Fruit fly (Drosophila melanogaster): ENCODE data around the gene CG14829.

Gene CG14829

DNA sequence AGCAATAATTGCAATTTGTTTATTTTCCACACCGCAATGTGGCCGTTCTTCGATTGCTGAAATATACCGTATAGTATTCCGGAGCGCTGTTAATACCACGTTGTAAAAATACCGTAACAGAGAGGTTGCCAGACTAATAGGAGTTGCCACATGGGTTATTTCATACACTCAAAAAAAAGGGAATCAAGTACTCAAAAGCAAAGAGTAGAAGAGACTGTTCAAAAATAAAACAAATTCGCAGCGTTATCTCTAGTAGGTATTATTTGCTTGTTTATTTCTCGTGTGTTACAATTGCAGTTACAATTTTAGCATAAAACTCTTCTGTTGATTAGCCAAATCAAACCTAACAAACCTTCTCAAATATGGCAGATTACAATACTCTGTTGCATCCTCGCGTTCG, 12.5 kb upstream of the CG14829 start, which contains the start of gene MED4 (continued):
- TF ChIP-seq Elba2 (GFP tag; optimal IDR thresholded peaks at IDR 0.05) (no peak), crp (GFP tag; optimal IDR thresholded peaks at IDR 0.05) (peak in 1 of 2 experiments; percentile 31), hth (optimal IDR thresholded peaks at IDR 0.05) (no peak), danr (GFP tag; IDR thresholded peaks at IDR 0.05) (0 out of 2 replicates have a peak, but pooled peaks have one; percentile 25), CG31388 (GFP tag; optimal IDR thresholded peaks at IDR 0.05) (no peak), nerfin-1 (tag; optimal IDR thresholded peaks at IDR 0.05) (peak; percentile 51), croc (GFP tag; conservative IDR thresholded peaks at IDR 0.05) (peak; percentile 41; the same call in 1 of the 3 replicates), CG12659 (GFP tag; optimal IDR thresholded peaks at IDR 0.05) (peak; percentile 91), Atf6 (GFP tag; IDR thresholded peaks at IDR 0.05) (peak; percentile 78), Dip3 (GFP tag; optimal IDR thresholded peaks at IDR 0.05) (peak; percentile 65), CG7928 (GFP tag; optimal IDR thresholded peaks at IDR 0.05) (peak; percentile 37), CG12155 (GFP tag; optimal IDR thresholded peaks at IDR 0.05) (peak; percentile 82), CG13424 (tag; optimal IDR thresholded peaks at IDR 0.05) (peak; percentile 74), jigr1 (GFP tag; IDR thresholded peaks at IDR 0.05) (no peak), CG7963 (GFP tag; IDR thresholded peaks at IDR 0.05; ENCODE audit: partially characterized antibody) (no peak), Lhr (GFP tag; optimal IDR thresholded peaks at IDR 0.05) (peak; percentile 85), CG18599 (GFP tag; optimal IDR thresholded peaks at IDR 0.05) (peak; percentile 84), CG10979 (tag; optimal IDR thresholded peaks at IDR 0.05) (peak; percentile 69), disco-r (GFP tag; optimal IDR thresholded peaks at IDR 0.05) (peak; percentile 69), CG14710 (tag; optimal IDR thresholded peaks at IDR 0.05) (peak; percentile 75), CG5245 (GFP tag; optimal IDR thresholded peaks at IDR 0.05) (peak; percentile 75), twi (tag; optimal IDR thresholded peaks at IDR 0.05) (peak; percentile 52), CG32767 (GFP tag; IDR thresholded peaks at IDR 0.05) (peak; percentile 74), CG4820 (GFP tag; optimal IDR thresholded peaks at IDR 0.05) (peak; percentile 60), CG3407 (GFP tag; optimal IDR thresholded peaks at IDR 0.05) (peak; percentile 23), yki (optimal IDR thresholded peaks at IDR 0.05) (no peak), Drgx (GFP tag; IDR thresholded peaks at IDR 0.05) (peak; percentile 83), CG12299 (tag; optimal IDR thresholded peaks at IDR 0.05) (peak; percentile 69), sr (GFP tag; IDR thresholded peaks at IDR 0.05) (0 out of 3 replicates have a peak, but pooled peaks have one; percentile 24), zen (tag; optimal IDR thresholded peaks at IDR 0.05) (peak; percentile 68), Ets65A (GFP tag) (peak; percentile 98), zfh1 (GFP tag; IDR thresholded peaks at IDR 0.05) (peak; percentile 76; the same call in 2 of the 3 replicates), hkb (optimal IDR thresholded peaks at IDR 0.05) (no peak), hkb (GFP tag; IDR thresholded peaks at IDR 0.05) (peak; percentile 83), CG9932 (GFP tag; IDR thresholded peaks at IDR 0.05) (peak; percentile 80), tna (GFP tag; IDR thresholded peaks at IDR 0.05; ENCODE audit: partially characterized antibody) (no peak), NfI (GFP tag; optimal IDR thresholded peaks at IDR 0.05) (peak; percentile 82), gsb-n (tag; optimal IDR thresholded peaks at IDR 0.05) (peak; percentile 65), grau (tag; optimal IDR thresholded peaks at IDR 0.05) (peak; percentile 78), Sry-δ (GFP tag; optimal IDR thresholded peaks at IDR 0.05) (peak; percentile 65), bab2 (GFP tag; optimal IDR thresholded peaks at IDR 0.05) (peak; percentile 79), row (GFP tag; IDR thresholded peaks at IDR 0.05) (peak; percentile 83), H2.0 (GFP tag; IDR thresholded peaks at IDR 0.05) (peak; percentile 72), az2 (GFP tag; optimal IDR thresholded peaks at IDR 0.05) (peak; percentile 81), CG10565 (GFP tag; optimal IDR thresholded peaks at IDR 0.05) (no peak), Ssrp (tag; optimal IDR thresholded peaks at IDR 0.05) (peak; percentile 59), CG13296 (GFP tag; optimal IDR thresholded peaks at IDR 0.05) (peak; percentile 60), CG7556 (GFP tag; optimal IDR thresholded peaks at IDR 0.05) (peak; percentile 62), CG32532 (GFP tag; IDR thresholded peaks at IDR 0.05) (peak; percentile 90), Opbp (GFP tag; IDR thresholded peaks at IDR 0.05; ENCODE audit: partially characterized antibody) (peak; percentile 48; the same call in 1 of the 3 replicates), tap (tag; optimal IDR thresholded peaks at IDR 0.05) (peak; percentile 52), Side (GFP tag; optimal IDR thresholded peaks at IDR 0.05) (peak; percentile 90)
